Fruit fly (Drosophila melanogaster) whole organism, embryonic: ENCODE measurements around the gene CaMKII.

Source experiments
- Atf6 ChIP-seq: fragments of 200-800 bp; sonication (Bioruptor generic); IDR thresholded peaks from 2 replicates; pipeline ENCODE4 v1.3.6; 2022; ENCODE audit warnings: missing biosample characterization, missing genetic modification characterization
- CG1024 ChIP-seq: fragments of 200-800 bp; sonication (Bioruptor generic); IDR thresholded peaks from 2 replicates; pipeline ENCODE4 v1.3.6; 2022; ENCODE audit warnings: missing biosample characterization, missing genetic modification characterization
- CG10431 ChIP-seq: fragments of 200-800 bp; sonication (Bioruptor generic); optimal IDR thresholded peaks from 3 replicates; lab custom pipeline; 2018; ENCODE audit warnings: missing biosample characterization, mild to moderate bottlenecking, missing genetic modification characterization
- CG10654 ChIP-seq: fragments of 200-800 bp; sonication (Bioruptor generic); optimal IDR thresholded peaks from 2 replicates; lab custom pipeline; 2016; ENCODE audit warnings: missing biosample characterization, missing genetic modification characterization
- CG12299 ChIP-seq: fragments of 200-800 bp; sonication (Bioruptor generic); optimal IDR thresholded peaks from 2 replicates; lab custom pipeline; 2018; ENCODE audit warnings: missing biosample characterization, mild to moderate bottlenecking, missing genetic modification characterization
- CG12659 ChIP-seq: fragments of 200-800 bp; sonication (Bioruptor generic); optimal IDR thresholded peaks from 3 replicates; lab custom pipeline; 2017; ENCODE audit warnings: mild to moderate bottlenecking, missing biosample characterization, missing genetic modification reagents, missing genetic modification characterization
- CG13624 ChIP-seq: fragments of 200-800 bp; sonication (Bioruptor generic); optimal IDR thresholded peaks from 2 replicates; lab custom pipeline; 2016; ENCODE audit warnings: missing biosample characterization, missing genetic modification characterization
- CG13894 ChIP-seq: fragments of 200-800 bp; sonication (Bioruptor generic); optimal IDR thresholded peaks from 3 replicates; lab custom pipeline; 2018; ENCODE audit warnings: missing biosample characterization, mild to moderate bottlenecking, missing genetic modification characterization, moderate library complexity
- CG14710 ChIP-seq: fragments of 200-800 bp; sonication (Bioruptor generic); optimal IDR thresholded peaks from 3 replicates; lab custom pipeline; 2019; ENCODE audit warnings: missing biosample characterization, mild to moderate bottlenecking, missing genetic modification characterization, moderate library complexity
- CG15514 ChIP-seq: fragments of 200-800 bp; sonication (Bioruptor generic); optimal IDR thresholded peaks from 3 replicates; lab custom pipeline; 2017; ENCODE audit warnings: missing biosample characterization, missing genetic modification characterization, mild to moderate bottlenecking, moderate library complexity, missing genetic modification reagents
- CG18262 ChIP-seq: fragments of 200-800 bp; optimal IDR thresholded peaks from 3 replicates; lab custom pipeline; 2019; ENCODE audit warnings: missing biosample characterization, mild to moderate bottlenecking, missing genetic modification characterization, moderate library complexity
- CG18599 ChIP-seq: fragments of 200-800 bp; sonication (Bioruptor generic); optimal IDR thresholded peaks from 3 replicates; lab custom pipeline; 2017; ENCODE audit warnings: missing biosample characterization, missing genetic modification characterization, mild to moderate bottlenecking, moderate library complexity, missing genetic modification reagents
- CG2712 ChIP-seq: fragments of 200-800 bp; optimal IDR thresholded peaks from 3 replicates; lab custom pipeline; 2019; ENCODE audit warnings: missing biosample characterization, mild to moderate bottlenecking, missing genetic modification characterization, moderate library complexity
- CG30431 ChIP-seq: fragments of 200-800 bp; sonication (Bioruptor generic); optimal IDR thresholded peaks from 2 replicates; lab custom pipeline; 2017; ENCODE audit warnings: missing biosample characterization, missing genetic modification characterization
- CG31224 ChIP-seq: fragments of 200-800 bp; sonication (Bioruptor generic); IDR thresholded peaks from 2 replicates; pipeline ENCODE4 v1.3.6; 2022; ENCODE audit warnings: missing biosample characterization, missing genetic modification characterization
- CG31441 ChIP-seq: fragments of 200-800 bp; sonication (Bioruptor generic); IDR thresholded peaks from 2 replicates; pipeline ENCODE4 v1.3.6; 2022; ENCODE audit warnings: missing biosample characterization, missing genetic modification characterization
- CG3726 ChIP-seq: fragments of 200-800 bp; sonication (Bioruptor generic); IDR thresholded peaks from 3 replicates; pipeline ENCODE4, ENCODE4 v1.3.6; 2022; ENCODE audit warnings: missing biosample characterization, missing genetic modification characterization
- CG4282 ChIP-seq: fragments of 200-800 bp; sonication (Bioruptor generic); optimal IDR thresholded peaks from 2 replicates; lab custom pipeline; 2016; ENCODE audit warnings: missing biosample characterization, missing genetic modification characterization
- CG4617 ChIP-seq: fragments of 200-800 bp; sonication (Bioruptor generic); optimal IDR thresholded peaks from 3 replicates; lab custom pipeline; 2016; ENCODE audit warnings: missing biosample characterization, missing genetic modification characterization, borderline replicate concordance
- CG8290 ChIP-seq, 3 experiments: fragments of 200-800 bp; sonication (Bioruptor generic); optimal IDR thresholded peaks; 2 replicates each; lab custom pipeline; 2016 to 2019; ENCODE audit warnings: missing biosample characterization in 3 of 3, missing genetic modification characterization in 3 of 3, mild to moderate bottlenecking in 2 of 3, moderate library complexity in 1 of 3
- Dip3 ChIP-seq: fragments of 200-800 bp; sonication (Bioruptor generic); optimal IDR thresholded peaks from 3 replicates; lab custom pipeline; 2016; ENCODE audit warnings: missing biosample characterization, missing genetic modification characterization
- Dll ChIP-seq: fragments of 200-800 bp; sonication (Bioruptor generic); IDR thresholded peaks from 4 replicates; pipeline ENCODE4 v1.3.6; 2022; ENCODE audit warnings: missing biosample characterization, missing genetic modification characterization; ENCODE audit not compliant: partially characterized antibody
- HmgD ChIP-seq: fragments of 200-800 bp; sonication (Bioruptor generic); optimal IDR thresholded peaks from 3 replicates; lab custom pipeline; 2016; ENCODE audit warnings: missing biosample characterization, missing genetic modification characterization
- HmgZ ChIP-seq: fragments of 200-800 bp; sonication (Bioruptor generic); optimal IDR thresholded peaks from 2 replicates; lab custom pipeline; 2018; ENCODE audit warnings: missing biosample characterization, mild to moderate bottlenecking, missing genetic modification characterization
- Med ChIP-seq: fragments of 200-800 bp; sonication (Bioruptor generic); peaks from one replicate; lab custom pipeline; 2016; ENCODE audit warnings: missing biosample characterization, missing genetic modification characterization, mild to moderate bottlenecking, inconsistent platforms, moderate library complexity
- Nf-YB ChIP-seq: fragments of 200-800 bp; sonication (Bioruptor generic); optimal IDR thresholded peaks from 3 replicates; lab custom pipeline; 2019; ENCODE audit warnings: missing biosample characterization, mild to moderate bottlenecking, missing genetic modification characterization, moderate library complexity
- NfI ChIP-seq: fragments of 200-800 bp; sonication (Bioruptor generic); optimal IDR thresholded peaks from 3 replicates; lab custom pipeline; 2018; ENCODE audit warnings: missing biosample characterization, mild to moderate bottlenecking, missing genetic modification characterization, moderate library complexity
- Oaz ChIP-seq: fragments of 200-800 bp; sonication (Bioruptor generic); IDR thresholded peaks from 2 replicates; pipeline ENCODE4 v1.3.6; 2022; ENCODE audit warnings: missing biosample characterization, missing genetic modification characterization
- Oli ChIP-seq: fragments of 200-800 bp; sonication (Bioruptor generic); optimal IDR thresholded peaks from 2 replicates; lab custom pipeline; 2018; ENCODE audit warnings: missing biosample characterization, mild to moderate bottlenecking, missing genetic modification characterization, moderate library complexity
- PHDP ChIP-seq: fragments of 200-800 bp; sonication (Bioruptor generic); optimal IDR thresholded peaks from 3 replicates; lab custom pipeline; 2018; ENCODE audit warnings: missing biosample characterization, mild to moderate bottlenecking, missing genetic modification characterization, moderate library complexity
- Sry-δ ChIP-seq: fragments of 200-800 bp; sonication (Bioruptor generic); optimal IDR thresholded peaks from 2 replicates; lab custom pipeline; 2016; ENCODE audit warnings: missing biosample characterization, missing genetic modification characterization
- fd96Cb ChIP-seq: fragments of 200-800 bp; sonication (Bioruptor generic); optimal IDR thresholded peaks from 2 replicates; lab custom pipeline; 2018; ENCODE audit warnings: missing biosample characterization, mild to moderate bottlenecking, missing genetic modification characterization, moderate library complexity
- grau ChIP-seq: fragments of 200-800 bp; optimal IDR thresholded peaks from 3 replicates; lab custom pipeline; 2019; ENCODE audit warnings: missing biosample characterization, mild to moderate bottlenecking, missing genetic modification characterization, moderate library complexity
- jing ChIP-seq: fragments of 200-800 bp; sonication (Bioruptor generic); optimal IDR thresholded peaks from 2 replicates; lab custom pipeline; 2018; ENCODE audit warnings: missing biosample characterization, mild to moderate bottlenecking, missing genetic modification characterization
- mam ChIP-seq: fragments of 200-800 bp; sonication (Bioruptor generic); optimal IDR thresholded peaks from 3 replicates; lab custom pipeline; 2016; ENCODE audit warnings: missing biosample characterization, missing genetic modification characterization
- onecut ChIP-seq: fragments of 200-800 bp; sonication (Bioruptor generic); IDR thresholded peaks from 2 replicates; pipeline ENCODE4 v1.3.6; 2022; ENCODE audit warnings: missing biosample characterization, missing genetic modification characterization
- p53 ChIP-seq: fragments of 200-800 bp; sonication (Bioruptor generic); optimal IDR thresholded peaks from 2 replicates; lab custom pipeline; 2016; ENCODE audit warnings: missing biosample characterization, missing genetic modification characterization
- phol ChIP-seq: fragments of 200-800 bp; sonication (Bioruptor generic); optimal IDR thresholded peaks from 3 replicates; lab custom pipeline; 2018; ENCODE audit warnings: missing biosample characterization, mild to moderate bottlenecking, missing genetic modification characterization, moderate library complexity
- prd ChIP-seq, 3 experiments: fragments of >200 bp in 2 of 3; fragments of 200-800 bp in 1 of 3; sonication (Bioruptor generic) in 1 of 3; optimal IDR thresholded peaks in 2 of 3; IDR thresholded peaks in 1 of 3; 2 replicates in 2 of 3; 3 replicates in 1 of 3; pipeline versions ENCODE4 v1.3.6 to Lab custom; 2017 to 2022; ENCODE audit warnings: missing biosample characterization in 1 of 3, missing genetic modification characterization in 1 of 3
- pros ChIP-seq: fragments of 200-800 bp; sonication (Bioruptor generic); optimal IDR thresholded peaks from 3 replicates; lab custom pipeline; 2019; ENCODE audit warnings: missing biosample characterization, mild to moderate bottlenecking, missing genetic modification characterization, moderate library complexity
- pzg ChIP-seq: fragments of 200-800 bp; sonication (Bioruptor generic); optimal IDR thresholded peaks from 3 replicates; lab custom pipeline; 2018; ENCODE audit warnings: missing biosample characterization, mild to moderate bottlenecking, missing genetic modification characterization, moderate library complexity
- run ChIP-seq: fragments of 200-800 bp; sonication (Bioruptor generic); optimal IDR thresholded peaks from 3 replicates; lab custom pipeline; 2018; ENCODE audit warnings: missing biosample characterization, mild to moderate bottlenecking, missing genetic modification characterization
- schlank ChIP-seq: fragments of 200-800 bp; sonication (Bioruptor generic); optimal IDR thresholded peaks from 2 replicates; lab custom pipeline; 2018; ENCODE audit warnings: missing biosample characterization, mild to moderate bottlenecking, missing genetic modification characterization
- ssp ChIP-seq: fragments of 200-800 bp; sonication (Bioruptor generic); IDR thresholded peaks from 2 replicates; pipeline ENCODE4 v1.3.6; 2022; ENCODE audit warnings: missing biosample characterization, missing genetic modification characterization
- twi ChIP-seq: fragments of 200-800 bp; optimal IDR thresholded peaks from 2 replicates; lab custom pipeline; 2019; ENCODE audit warnings: missing biosample characterization, mild to moderate bottlenecking, missing genetic modification characterization, moderate library complexity
- wor ChIP-seq: fragments of 200-800 bp; sonication (Bioruptor generic); IDR thresholded peaks from 2 replicates; pipeline ENCODE4 v1.3.6; 2022; ENCODE audit warnings: missing biosample characterization, missing genetic modification characterization
- zen ChIP-seq: fragments of 200-800 bp; sonication (Bioruptor generic); optimal IDR thresholded peaks from 3 replicates; lab custom pipeline; 2018; ENCODE audit warnings: missing biosample characterization, mild to moderate bottlenecking, missing genetic modification characterization, moderate library complexity
- zfh2 ChIP-seq: fragments of 200-800 bp; sonication (Bioruptor generic); optimal IDR thresholded peaks from 2 replicates; lab custom pipeline; 2016; ENCODE audit warnings: missing biosample characterization, missing genetic modification characterization

Gene CaMKII

dm6 chr4:1060373-1061094 is 7.0 kb upstream of the CaMKII start, which contains the start of gene apolpp (continued):
- no peak for TF ChIP-seq p53 (GFP tag; lab: Kevin White, UChicago)
- TF ChIP-seq CG3726 (GFP tag; lab: Robert Waterston, UW), result no peak
- TF ChIP-seq CG10431 (GFP tag; lab: Kevin White, UChicago), result peak; percentile 11
- peak; percentile 25 for TF ChIP-seq grau
- TF ChIP-seq CG1024 (GFP tag; lab: Robert Waterston, UW), result peak; percentile 99
- peak; percentile 59 for TF ChIP-seq Sry-δ (GFP tag; lab: Kevin White, UChicago)
- peak; percentile 5 for TF ChIP-seq zfh2 (GFP tag; lab: Kevin White, UChicago)
- peak; percentile 74 for TF ChIP-seq CG12659 (GFP tag; lab: Kevin White, UChicago)
- TF ChIP-seq CG10654 (GFP tag; lab: Kevin White, UChicago), result no peak
- TF ChIP-seq CG4617 (GFP tag; lab: Kevin White, UChicago), result peak; percentile 59
- TF ChIP-seq onecut, result no peak
- TF ChIP-seq CG18262 (tag; lab: Kevin White, UChicago), result peak; percentile 11
- peak; percentile 64 for TF ChIP-seq CG14710 (tag; lab: Kevin White, UChicago)
- TF ChIP-seq CG13624 (GFP tag; lab: Kevin White, UChicago), result peak; percentile 13
- peak; percentile 83 for TF ChIP-seq pzg
- no peak for TF ChIP-seq wor (GFP tag; lab: Robert Waterston, UW)
- peak; percentile 32 for TF ChIP-seq CG2712 (tag; lab: Kevin White, UChicago)
- no peak for TF ChIP-seq jing (GFP tag; lab: Kevin White, UChicago)
- TF ChIP-seq Atf6 (GFP tag; lab: Robert Waterston, UW), result no peak
- no peak for TF ChIP-seq schlank (tag; lab: Kevin White, UChicago)
- TF ChIP-seq PHDP (tag; lab: Kevin White, UChicago), result peak; percentile 18
- TF ChIP-seq ssp (GFP tag; lab: Robert Waterston, UW), result peak; percentile 100
- peak; percentile 20 for TF ChIP-seq twi (tag; lab: Kevin White, UChicago)
- peak; percentile 78 for TF ChIP-seq CG8290 (GFP tag; optimal IDR thresholded peaks at IDR 0.05; lab: Kevin White, UChicago)
- TF ChIP-seq CG8290 (tag; optimal IDR thresholded peaks at IDR 0.05; lab: Kevin White, UChicago), result peak in 1 of 2 experiments; percentile 81
- TF ChIP-seq Dip3, result peak; percentile 32
- no peak for TF ChIP-seq CG4282 (GFP tag; lab: Kevin White, UChicago)
- TF ChIP-seq CG30431, result no peak
- peak; percentile 45 for TF ChIP-seq CG12299
- no peak for TF ChIP-seq Dll (GFP tag; lab: Robert Waterston, UW)
- peak; percentile 35; the same call in 1 of the 2 replicates for TF ChIP-seq CG31441 (GFP tag; lab: Robert Waterston, UW)
- TF ChIP-seq pros, result no peak
- TF ChIP-seq CG13894 (tag; lab: Kevin White, UChicago), result peak; percentile 72
- TF ChIP-seq HmgZ, result peak; percentile 35
- peak; percentile 63 for TF ChIP-seq Med (GFP tag; lab: Kevin White, UChicago)
- TF ChIP-seq CG15514, result peak; percentile 46
- TF ChIP-seq NfI, result peak; percentile 17
- TF ChIP-seq Oaz, result no peak
- peak; percentile 55 for TF ChIP-seq phol (tag; lab: Kevin White, UChicago)
- TF ChIP-seq mam, result peak; percentile 9
- peak; percentile 1 for TF ChIP-seq fd96Cb (tag; lab: Kevin White, UChicago)
- no peak for TF ChIP-seq prd (optimal IDR thresholded peaks at IDR 0.05; lab: Kevin White, UChicago)
- no peak for TF ChIP-seq prd (GFP tag; IDR thresholded peaks at IDR 0.05; lab: Robert Waterston, UW)
- peak; percentile 47 for TF ChIP-seq HmgD (GFP tag; lab: Kevin White, UChicago)
- TF ChIP-seq Nf-YB, result no peak
- no peak for TF ChIP-seq CG18599
- TF ChIP-seq zen, result peak; percentile 45
- TF ChIP-seq run (tag; lab: Kevin White, UChicago), result no peak
- TF ChIP-seq CG31224, result no peak
- no peak for TF ChIP-seq Oli
